Fruit fly (Drosophila melanogaster): ENCODE results near the gene CG31140.
A peak's percentile ranks its signal among the peaks of the same experiment; 100 is the strongest.

The CG31140 gene

DNA sequence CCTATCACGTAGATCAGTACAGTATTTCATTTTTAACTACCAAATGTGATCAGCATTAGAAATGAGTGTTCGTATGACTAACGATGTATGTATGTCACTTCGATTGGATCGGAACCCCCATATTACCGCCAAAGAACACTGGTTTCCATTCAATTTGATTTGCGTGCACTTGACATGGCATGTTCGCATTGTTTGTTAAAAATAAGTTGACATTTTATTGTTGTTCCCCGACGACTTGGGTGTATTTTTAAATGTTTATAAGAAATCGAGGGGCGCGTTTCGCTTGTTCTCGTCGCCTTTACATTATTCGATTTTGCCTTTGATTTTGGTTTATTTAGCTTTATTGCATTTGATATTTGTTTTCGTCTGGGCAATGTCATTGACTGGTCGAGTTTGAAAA is 52.5 kb downstream of the CG31140 start:
- TF ChIP-seq CG8632 (GFP tag; optimal IDR thresholded peaks at IDR 0.05), result no peak
- TF ChIP-seq CG16779 (tag; optimal IDR thresholded peaks at IDR 0.05), result no peak
- no peak for TF ChIP-seq CG11902 (GFP tag; optimal IDR thresholded peaks at IDR 0.05)
- no peak for TF ChIP-seq CG6854 (GFP tag; optimal IDR thresholded peaks at IDR 0.05)
- no peak for TF ChIP-seq topi (GFP tag; optimal IDR thresholded peaks at IDR 0.05)

DNA sequence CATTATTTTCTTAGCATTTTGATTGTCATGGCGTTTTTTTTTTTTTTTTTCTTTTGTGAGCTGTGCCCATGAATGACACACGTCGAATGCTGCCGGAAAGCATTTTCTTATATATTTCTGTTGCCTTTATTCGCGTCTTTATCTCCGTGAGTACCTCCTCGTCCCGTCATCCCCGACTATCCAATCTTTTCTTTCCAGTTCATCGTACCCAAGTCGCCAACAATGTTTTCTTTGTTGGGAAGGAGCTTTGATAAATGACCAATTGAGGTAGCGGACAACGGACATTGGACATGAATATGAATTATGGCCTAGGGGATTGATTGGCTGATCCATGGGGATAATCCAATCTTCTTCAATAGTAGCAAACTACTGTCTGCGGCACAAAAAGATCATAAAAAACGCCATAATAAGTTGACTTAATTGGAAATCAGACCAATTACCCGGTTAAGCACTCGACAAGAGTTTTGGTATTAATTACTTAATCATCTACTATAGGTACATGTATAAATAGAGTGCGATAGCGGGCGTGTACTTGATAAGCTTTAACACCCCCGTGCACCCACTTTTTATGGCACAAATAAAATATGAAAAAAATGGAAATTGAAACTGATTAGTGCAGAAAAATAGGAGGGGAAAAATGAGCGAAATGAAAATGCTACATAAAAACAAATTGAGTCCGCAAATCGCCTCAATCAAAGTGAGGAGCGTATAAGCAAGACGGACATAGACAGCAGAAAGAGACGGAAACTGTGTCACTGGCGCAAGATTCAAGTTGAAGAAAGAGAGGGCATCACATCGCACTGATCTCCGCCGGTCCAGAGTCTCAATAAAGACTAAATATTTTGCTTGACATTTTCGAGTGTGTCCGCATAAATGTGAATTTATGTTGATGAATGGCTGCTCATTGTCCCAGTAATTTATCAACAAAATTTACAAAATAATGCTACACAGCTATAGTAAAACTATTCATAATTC is 53.2 kb downstream of the CG31140 start:
- TF ChIP-seq Sox102F (GFP tag; optimal IDR thresholded peaks at IDR 0.05) (peak; percentile 0), CG6276 (GFP tag; optimal IDR thresholded peaks at IDR 0.05) (no peak), Sox14 (GFP tag; optimal IDR thresholded peaks at IDR 0.05) (peak; percentile 85), vri (GFP tag; optimal IDR thresholded peaks at IDR 0.05) (peak; percentile 79), svp (GFP tag) (peak; percentile 86), CG6163 (GFP tag; IDR thresholded peaks at IDR 0.05) (peak; percentile 27; the same call in 1 of the 3 replicates), Gug (GFP tag; IDR thresholded peaks at IDR 0.05) (no peak), dsx (GFP tag; optimal IDR thresholded peaks at IDR 0.05; ENCODE audit: poor library complexity, severe bottlenecking) (peak; percentile 31), CG11902 (GFP tag; optimal IDR thresholded peaks at IDR 0.05) (no peak), Eip93F (GFP tag; optimal IDR thresholded peaks at IDR 0.05) (peak; percentile 57), esn (GFP tag; optimal IDR thresholded peaks at IDR 0.05) (no peak), Eip78C (GFP tag) (peak; percentile 41), Eip75B (GFP tag; optimal IDR thresholded peaks at IDR 0.05) (peak; percentile 13), CG8119 (GFP tag; IDR thresholded peaks at IDR 0.05) (0 out of 3 replicates have a peak, but pooled peaks have one; percentile 13), CG15336 (GFP tag; IDR thresholded peaks at IDR 0.05) (0 out of 2 replicates have a peak, but pooled peaks have one; percentile 26)

DNA sequence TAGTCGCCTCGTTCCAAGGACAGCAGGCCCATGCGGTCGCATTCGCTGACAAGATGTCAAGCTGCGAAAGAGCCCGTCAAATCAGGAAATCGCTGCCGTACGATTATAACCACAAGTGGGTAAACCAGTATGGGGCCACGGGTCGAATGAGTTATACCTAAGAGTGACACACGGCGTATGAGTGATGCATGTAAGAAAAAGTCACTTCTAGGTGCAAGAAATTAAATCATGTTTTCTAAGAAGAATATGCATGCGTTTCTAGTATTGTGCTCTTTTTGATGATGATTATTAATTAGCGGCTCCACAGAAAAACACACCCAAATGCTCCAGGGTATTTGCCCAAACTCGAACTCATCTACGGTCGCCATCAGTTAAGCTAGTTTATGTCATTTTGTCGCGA is 54.7 kb downstream of the CG31140 start:
- TF ChIP-seq CG6163 (GFP tag; IDR thresholded peaks at IDR 0.05), result 0 out of 3 replicates have a peak, but pooled peaks have one; percentile 25
- no peak for TF ChIP-seq CG1621 (tag; optimal IDR thresholded peaks at IDR 0.05)
- peak; percentile 11 for TF ChIP-seq pdm3 (GFP tag; optimal IDR thresholded peaks at IDR 0.05)
- peak; percentile 42 for TF ChIP-seq CG15336 (GFP tag; IDR thresholded peaks at IDR 0.05)
- peak; percentile 36 for TF ChIP-seq CG6276 (GFP tag; optimal IDR thresholded peaks at IDR 0.05)
- peak; percentile 76 for TF ChIP-seq Hr4 (GFP tag; optimal IDR thresholded peaks at IDR 0.05)
- TF ChIP-seq eg (GFP tag; IDR thresholded peaks at IDR 0.05), result 0 out of 3 replicates have a peak, but pooled peaks have one; percentile 56
- TF ChIP-seq CG32006 (GFP tag; optimal IDR thresholded peaks at IDR 0.05), result peak; percentile 57
- no peak for TF ChIP-seq CG11294 (GFP tag; IDR thresholded peaks at IDR 0.05)
- TF ChIP-seq topi (GFP tag; optimal IDR thresholded peaks at IDR 0.05), result no peak
- peak; percentile 11 for TF ChIP-seq acj6 (GFP tag; optimal IDR thresholded peaks at IDR 0.05)
- peak; percentile 44; the same call in 1 of the 3 replicates for TF ChIP-seq CG8119 (GFP tag; IDR thresholded peaks at IDR 0.05)
- peak; percentile 45 for TF ChIP-seq Eip78C (GFP tag)

DNA sequence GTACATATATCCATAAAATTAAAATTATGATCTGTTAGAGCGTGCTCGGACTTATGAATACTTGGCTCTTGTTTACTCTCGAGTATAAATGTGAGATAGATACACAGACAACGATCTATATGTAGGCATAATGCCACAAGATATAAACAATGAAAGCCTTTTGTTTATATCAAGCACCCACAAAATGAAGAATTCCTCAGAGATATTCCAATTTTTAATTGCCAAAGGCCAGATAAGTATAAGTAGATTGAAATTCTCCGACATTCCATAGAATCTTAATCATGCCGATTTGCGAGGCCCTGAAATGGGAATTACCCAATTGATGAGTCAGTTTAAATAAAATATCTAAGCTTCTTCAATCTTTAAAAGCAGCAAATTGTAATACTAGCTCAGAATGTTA is 58.9 kb downstream of the CG31140 start:
- TF ChIP-seq fkh (GFP tag; optimal IDR thresholded peaks at IDR 0.05) (no peak), CG6163 (GFP tag; IDR thresholded peaks at IDR 0.05) (no peak), CG11762 (GFP tag; optimal IDR thresholded peaks at IDR 0.05; ENCODE audit: insufficient read depth) (no peak), esn (GFP tag; optimal IDR thresholded peaks at IDR 0.05) (no peak), Eip75B (GFP tag; optimal IDR thresholded peaks at IDR 0.05) (no peak), CG8319 (GFP tag; optimal IDR thresholded peaks at IDR 0.05) (no peak), CG6792 (GFP tag; optimal IDR thresholded peaks at IDR 0.05) (no peak), CG7368 (GFP tag; optimal IDR thresholded peaks at IDR 0.05) (no peak), spab (GFP tag; optimal IDR thresholded peaks at IDR 0.05) (no peak), CG11294 (GFP tag; IDR thresholded peaks at IDR 0.05) (no peak), OdsH (GFP tag; optimal IDR thresholded peaks at IDR 0.05) (no peak), dsx (GFP tag; optimal IDR thresholded peaks at IDR 0.05; ENCODE audit: poor library complexity, severe bottlenecking) (no peak)
